Worm (Caenorhabditis elegans) whole organism, young adult: Measurements from ENCODE around the gene rpac-40.
A peak's percentile ranks its signal among the peaks of the same experiment; 100 is the strongest.

Experiments
- C17E4.6 ChIP-seq: fragments of 200-800 bp; sonication (Bioruptor generic); IDR thresholded peaks from 2 replicates; pipeline ENCODE4 v1.3.6; 2022; ENCODE audit warnings: missing genetic modification reagents, missing genetic modification characterization, missing compliant biosample characterization
- F52B5.7 ChIP-seq: sonication (generic microtip); optimal IDR thresholded peaks from 2 replicates; lab custom pipeline; 2016; ENCODE audit warnings: mild to moderate bottlenecking, missing genetic modification characterization, missing compliant biosample characterization
- T07F8.4 ChIP-seq: sonication (generic microtip); optimal IDR thresholded peaks from 2 replicates; lab custom pipeline; 2016; ENCODE audit warnings: mild to moderate bottlenecking, missing genetic modification characterization, moderate library complexity, missing compliant biosample characterization
- Y53G8AR.9 ChIP-seq: fragments of 200-800 bp; sonication (Bioruptor generic); conservative IDR thresholded peaks from 2 replicates; pipeline ENCODE4 v1.3.6; 2022; ENCODE audit warnings: missing genetic modification reagents, missing genetic modification characterization, missing compliant biosample characterization
- Y95B8A.8 ChIP-seq: fragments of 200-800 bp; sonication (Bioruptor generic); IDR thresholded peaks from 2 replicates; pipeline ENCODE4 v1.3.6; 2022; ENCODE audit warnings: missing genetic modification reagents, missing genetic modification characterization, missing compliant biosample characterization
- ZK185.1 ChIP-seq: sonication (generic microtip); optimal IDR thresholded peaks from 2 replicates; lab custom pipeline; 2016; ENCODE audit warnings: mild to moderate bottlenecking, missing genetic modification characterization, missing compliant biosample characterization; ENCODE audit not compliant: poor library complexity, severe bottlenecking
- akir-1 ChIP-seq: fragments of 200-800 bp; sonication (Bioruptor generic); optimal IDR thresholded peaks from 2 replicates; lab custom pipeline; 2018; ENCODE audit warnings: mild to moderate bottlenecking, missing genetic modification characterization, moderate library complexity, missing compliant biosample characterization
- attf-3 ChIP-seq: fragments of 200-800 bp; sonication (Bioruptor generic); conservative IDR thresholded peaks from 2 replicates; pipeline ENCODE4 v1.3.6; 2022; ENCODE audit warnings: missing genetic modification reagents, missing genetic modification characterization, missing compliant biosample characterization
- attf-5 ChIP-seq: fragments of 200-800 bp; sonication (Bioruptor generic); optimal IDR thresholded peaks from 2 replicates; lab custom pipeline; 2018; ENCODE audit warnings: mild to moderate bottlenecking, missing genetic modification characterization, missing compliant biosample characterization
- attf-6 ChIP-seq: fragments of 200-800 bp; sonication (Bioruptor generic); IDR thresholded peaks from 2 replicates; pipeline ENCODE4 v1.3.6; 2022; ENCODE audit warnings: missing genetic modification reagents, missing genetic modification characterization, missing compliant biosample characterization
- bed-2 ChIP-seq: fragments of 200-800 bp; sonication (Bioruptor generic); IDR thresholded peaks from 2 replicates; pipeline ENCODE4 v1.3.6; 2022; ENCODE audit warnings: missing genetic modification reagents, missing genetic modification characterization, missing compliant biosample characterization
- ccch-3 ChIP-seq: fragments of 200-800 bp; sonication (Bioruptor generic); optimal IDR thresholded peaks from 2 replicates; lab custom pipeline; 2018; ENCODE audit warnings: mild to moderate bottlenecking, missing genetic modification characterization, missing compliant biosample characterization
- cebp-1 ChIP-seq, 2 experiments: fragments of 200-800 bp in 1 of 2; sonication (Bioruptor generic) in 1 of 2; sonication (generic microtip) in 1 of 2; IDR thresholded peaks in 1 of 2; optimal IDR thresholded peaks in 1 of 2; 2 replicates each; pipeline versions ENCODE4 v1.3.6 to Lab custom; 2017 to 2022; ENCODE audit warnings: missing compliant biosample characterization in 2 of 2, missing genetic modification characterization in 2 of 2, mild to moderate bottlenecking in 1 of 2, missing genetic modification reagents in 1 of 2, moderate library complexity in 1 of 2
- cebp-2 ChIP-seq: fragments of 200-800 bp; sonication (Bioruptor generic); IDR thresholded peaks from 2 replicates; pipeline ENCODE4 v1.3.6; 2022; ENCODE audit warnings: missing genetic modification characterization, missing compliant biosample characterization
- ceh-100 ChIP-seq: fragments of 200-800 bp; sonication (Bioruptor generic); IDR thresholded peaks from 2 replicates; pipeline ENCODE4 v1.3.6; 2022; ENCODE audit warnings: missing genetic modification reagents, missing genetic modification characterization, missing compliant biosample characterization
- ceh-79 ChIP-seq: sonication (generic microtip); optimal IDR thresholded peaks from 2 replicates; lab custom pipeline; 2017; ENCODE audit warnings: mild to moderate bottlenecking, missing genetic modification characterization, missing compliant biosample characterization
- chd-7 ChIP-seq: sonication (generic microtip); optimal IDR thresholded peaks from 2 replicates; lab custom pipeline; 2016; ENCODE audit warnings: mild to moderate bottlenecking, missing genetic modification characterization, moderate library complexity, missing compliant biosample characterization
- dpl-1 ChIP-seq: fragments of 150-350 bp; optimal IDR thresholded peaks from 2 replicates; lab custom pipeline; 2014; ENCODE audit warnings: missing biosample characterization, missing genetic modification reagents, missing genetic modification characterization
- efl-1 ChIP-seq: fragments of 150-350 bp; optimal IDR thresholded peaks from 2 replicates; lab custom pipeline; 2014; ENCODE audit warnings: missing biosample characterization, missing genetic modification reagents, missing genetic modification characterization
- fkh-3 ChIP-seq: sonication (generic microtip); optimal IDR thresholded peaks from 2 replicates; lab custom pipeline; 2016; ENCODE audit warnings: mild to moderate bottlenecking, missing genetic modification characterization, missing compliant biosample characterization
- gei-17 ChIP-seq: fragments of 200-800 bp; sonication (Bioruptor generic); optimal IDR thresholded peaks from 2 replicates; lab custom pipeline; 2018; ENCODE audit warnings: mild to moderate bottlenecking, missing genetic modification characterization, missing compliant biosample characterization
- hmg-1.2 ChIP-seq: fragments of 200-800 bp; sonication (Bioruptor generic); IDR thresholded peaks from 2 replicates; pipeline ENCODE4 v1.3.6; 2022; ENCODE audit warnings: missing genetic modification reagents, missing genetic modification characterization, missing compliant biosample characterization
- hsf-1 ChIP-seq: fragments of 200-800 bp; sonication (Bioruptor generic); IDR thresholded peaks from 2 replicates; pipeline ENCODE4 v1.3.6; 2022; ENCODE audit warnings: missing genetic modification reagents, missing genetic modification characterization, missing compliant biosample characterization
- lag-1 ChIP-seq: fragments of 200-800 bp; sonication (Bioruptor generic); IDR thresholded peaks from 2 replicates; pipeline ENCODE4 v1.3.6; 2022; ENCODE audit warnings: missing genetic modification reagents, missing genetic modification characterization, missing compliant biosample characterization
- lin-35 ChIP-seq, 3 experiments: fragments of 150-350 bp in 2 of 3; sonication (generic microtip) in 1 of 3; optimal IDR thresholded peaks; 2 replicates each; lab custom pipeline; 2014 to 2018; ENCODE audit warnings: missing biosample characterization in 3 of 3, missing genetic modification characterization in 3 of 3, missing genetic modification reagents in 3 of 3
- lin-54 ChIP-seq: fragments of 200-800 bp; sonication (Bioruptor generic); optimal IDR thresholded peaks from 2 replicates; lab custom pipeline; 2018; ENCODE audit warnings: mild to moderate bottlenecking, missing genetic modification characterization, missing compliant biosample characterization
- nfyb-1 ChIP-seq: fragments of 200-800 bp; sonication (Bioruptor generic); IDR thresholded peaks from 2 replicates; pipeline ENCODE4 v1.3.6; 2022; ENCODE audit warnings: missing genetic modification reagents, missing genetic modification characterization, missing compliant biosample characterization
- nhr-120 ChIP-seq: fragments of 200-800 bp; sonication (Bioruptor generic); IDR thresholded peaks from 2 replicates; pipeline ENCODE4 v1.3.6; 2022; ENCODE audit warnings: missing genetic modification characterization, missing compliant biosample characterization
- nhr-90 ChIP-seq: sonication (generic microtip); optimal IDR thresholded peaks from 2 replicates; lab custom pipeline; 2016; ENCODE audit warnings: missing genotype, mild to moderate bottlenecking, missing genetic modification characterization, missing compliant biosample characterization
- rcor-1 ChIP-seq: fragments of 200-800 bp; sonication (Bioruptor generic); IDR thresholded peaks from 2 replicates; pipeline ENCODE4 v1.3.6; 2022; ENCODE audit warnings: missing genetic modification reagents, missing genetic modification characterization, missing compliant biosample characterization
- rpc-1 ChIP-seq, 2 experiments: fragments of 150-350 bp in 1 of 2; sonication (generic microtip) in 1 of 2; optimal IDR thresholded peaks; 2 replicates each; lab custom pipeline; 2014 to 2018; ENCODE audit warnings: missing biosample characterization in 1 of 2, missing genetic modification characterization in 1 of 2, missing genetic modification reagents in 1 of 2, missing genotype in 1 of 2
- snpc-3.4 ChIP-seq: sonication (generic microtip); optimal IDR thresholded peaks from 2 replicates; lab custom pipeline; 2017; ENCODE audit warnings: missing genetic modification characterization, mild to moderate bottlenecking, missing compliant biosample characterization, antibody characterized with exemption, moderate library complexity, missing genotype, missing genetic modification reagents
- snpc-4 ChIP-seq, 5 experiments: fragments of 150-350 bp in 1 of 5; sonication (generic microtip) in 4 of 5; optimal IDR thresholded peaks; 2 replicates each; lab custom pipeline; 2014 to 2018; ENCODE audit warnings: missing genetic modification characterization in 5 of 5, missing biosample characterization in 3 of 5, antibody characterized with exemption in 2 of 5, mild to moderate bottlenecking in 2 of 5, missing compliant biosample characterization in 2 of 5, missing genotype in 2 of 5, moderate library complexity in 2 of 5, missing genetic modification reagents in 1 of 5
- sptf-2 ChIP-seq: fragments of 200-800 bp; sonication (Bioruptor generic); optimal IDR thresholded peaks from 2 replicates; lab custom pipeline; 2018; ENCODE audit warnings: mild to moderate bottlenecking, missing genetic modification characterization, missing compliant biosample characterization
- zfh-2 ChIP-seq: fragments of 200-800 bp; sonication (Bioruptor generic); conservative IDR thresholded peaks from 2 replicates; pipeline ENCODE4 v1.3.6; 2022; ENCODE audit warnings: missing genetic modification reagents, missing genetic modification characterization, missing compliant biosample characterization
- zim-3 ChIP-seq: sonication (generic microtip); optimal IDR thresholded peaks from 2 replicates; lab custom pipeline; 2017; ENCODE audit warnings: mild to moderate bottlenecking, missing genetic modification characterization, moderate library complexity, missing compliant biosample characterization
- ztf-26 ChIP-seq: sonication (generic microtip); optimal IDR thresholded peaks from 2 replicates; lab custom pipeline; 2017; ENCODE audit warnings: missing genetic modification characterization, missing compliant biosample characterization
- ztf-3 ChIP-seq: fragments of 200-800 bp; sonication (Bioruptor generic); optimal IDR thresholded peaks from 2 replicates; lab custom pipeline; 2018; ENCODE audit warnings: mild to moderate bottlenecking, missing genetic modification characterization, missing compliant biosample characterization

rpac-40 gene

ce11 chrV:4160086-4160485, 39.2 kb upstream of the rpac-40 start, which contains the start of gene Y45G5AM.5:
Gene Y45G5AM.5 (plus strand): TSS chrV:4160386.
- TF ChIP-seq efl-1 (no peak), nhr-90 (no peak), lag-1 (no peak), rcor-1 (GFP tag; lab: Robert Waterston, UW) (no peak), Y95B8A.8 (GFP tag; lab: Robert Waterston, UW) (no peak), cebp-2 (GFP tag; lab: Robert Waterston, UW) (no peak), snpc-4 (GFP tag; optimal IDR thresholded peaks at IDR 0.05; lab: Kevin White, UChicago) (no peak), snpc-4 (tag; optimal IDR thresholded peaks at IDR 0.05; lab: Kevin White, UChicago) (no peak), gei-17 (GFP tag; lab: Kevin White, UChicago) (no peak), Y53G8AR.9 (GFP tag; lab: Robert Waterston, UW) (no peak), lin-35 (GFP tag; optimal IDR thresholded peaks at IDR 0.05; lab: Kevin White, UChicago) (no peak), chd-7 (no peak), T07F8.4 (tag; lab: Kevin White, UChicago) (no peak), snpc-3.4 (no peak), attf-3 (GFP tag; lab: Robert Waterston, UW) (no peak), nfyb-1 (GFP tag; lab: Robert Waterston, UW) (no peak), akir-1 (no peak), sptf-2 (no peak), ZK185.1 (tag; lab: Kevin White, UChicago) (no peak), F52B5.7 (tag; lab: Kevin White, UChicago) (no peak)

ce11 chrV:4162922-4163321, 36.4 kb upstream of the rpac-40 start, which contains the start of gene Y45G5AM.4:
Gene Y45G5AM.4 (plus strand): TSS chrV:4163222.
- TF ChIP-seq hsf-1 (GFP tag; lab: Robert Waterston, UW), result no peak
- TF ChIP-seq fkh-3 (tag; lab: Kevin White, UChicago), result no peak
- TF ChIP-seq attf-6 (GFP tag; lab: Robert Waterston, UW), result no peak
- no peak for TF ChIP-seq ztf-3 (GFP tag; lab: Kevin White, UChicago)
- TF ChIP-seq Y53G8AR.9 (GFP tag; lab: Robert Waterston, UW), result no peak
- no peak for TF ChIP-seq cebp-1 (GFP tag; IDR thresholded peaks at IDR 0.05; lab: Robert Waterston, UW)
- TF ChIP-seq cebp-1 (tag; optimal IDR thresholded peaks at IDR 0.05; lab: Kevin White, UChicago), result no peak
- TF ChIP-seq ceh-100 (GFP tag; lab: Robert Waterston, UW), result no peak
- TF ChIP-seq ccch-3 (GFP tag; lab: Kevin White, UChicago), result no peak
- no peak for TF ChIP-seq ceh-79 (tag; lab: Kevin White, UChicago)
- no peak for TF ChIP-seq ztf-26
- no peak for TF ChIP-seq nhr-120 (GFP tag; lab: Robert Waterston, UW)
- no peak for TF ChIP-seq bed-2 (GFP tag; lab: Robert Waterston, UW)
- no peak for TF ChIP-seq gei-17 (GFP tag; lab: Kevin White, UChicago)
- no peak for TF ChIP-seq C17E4.6 (GFP tag; lab: Robert Waterston, UW)
- no peak for TF ChIP-seq F52B5.7 (tag; lab: Kevin White, UChicago)
- no peak for TF ChIP-seq rpc-1 (optimal IDR thresholded peaks at IDR 0.05; lab: Kevin White, UChicago)
- TF ChIP-seq rpc-1 (tag; optimal IDR thresholded peaks at IDR 0.05; lab: Kevin White, UChicago), result no peak
- no peak for TF ChIP-seq dpl-1 (GFP tag; lab: Kevin White, UChicago)
- no peak for TF ChIP-seq snpc-4 (GFP tag; optimal IDR thresholded peaks at IDR 0.05; lab: Kevin White, UChicago)
- no peak for TF ChIP-seq snpc-4 (tag; optimal IDR thresholded peaks at IDR 0.05; lab: Kevin White, UChicago)
- TF ChIP-seq zim-3 (tag; lab: Kevin White, UChicago), result no peak

- TF ChIP-seq efl-1 (no peak), hmg-1.2 (GFP tag; lab: Robert Waterston, UW) (peak; percentile 30; the same call in 1 of the 2 replicates), zfh-2 (GFP tag; lab: Robert Waterston, UW) (no peak), attf-5 (GFP tag; lab: Kevin White, UChicago) (peak; percentile 5), lin-54 (GFP tag; lab: Kevin White, UChicago) (no peak)
These were observed 34.8 kb upstream of the rpac-40 start, which contains the start of gene Y45G5AM.3 for ce11 chrV:4164504-4164959. Gene Y45G5AM.3 (plus strand): TSS chrV:4164554.
